In the genomic region with DNA sequence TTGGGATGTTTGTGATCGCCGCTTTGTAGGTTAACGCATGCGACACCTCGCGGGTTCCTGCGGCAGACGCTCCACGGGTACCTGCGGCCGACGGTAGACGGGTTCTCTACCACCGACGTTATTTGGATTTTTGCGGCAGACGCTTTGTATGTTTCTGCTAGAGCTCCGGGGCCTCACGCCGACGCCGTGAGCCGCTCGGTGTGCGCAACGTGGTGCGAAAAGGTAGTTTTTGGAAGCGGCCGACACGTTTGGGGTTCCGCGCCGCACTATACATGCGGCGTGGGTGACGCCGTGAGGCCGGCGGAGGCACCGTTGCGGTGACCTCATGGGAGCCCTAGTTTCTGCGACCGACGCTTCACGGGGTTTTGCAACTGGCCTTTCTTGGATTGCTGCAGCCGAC, we compare ENCODE assay signal across 4 worm cellular contexts.
TF ChIP-seq lines count a peak whose summit lies in the region.

No protein-coding gene starts in this region.

TF ChIP-seq in whole organism, L4 larva, 104 proteins besides CTCF, POLR2A, EP300 and RAD21:
- TF ChIP-seq madf-5 (GFP tag; IDR thresholded peaks at IDR 0.05; lab: Robert Waterston, UW) (0 out of 4 replicates have a peak, but pooled peaks of 1 of the 2 experiments have one; percentile 54), set-16 (GFP tag; IDR thresholded peaks at IDR 0.05; lab: Robert Waterston, UW) (peak; percentile 92), tag-97 (GFP tag; IDR thresholded peaks at IDR 0.05; lab: Robert Waterston, UW) (no peak), nhr-41 (GFP tag; IDR thresholded peaks at IDR 0.05; lab: Robert Waterston, UW) (no peak), D1046.2 (GFP tag; IDR thresholded peaks at IDR 0.05; lab: Robert Waterston, UW) (peak; percentile 58; the same call in 1 of the 2 replicates)
TF ChIP-seq in whole organism, L4 larva: peak in this region for 3.

TF ChIP-seq in whole organism, late embryonic, 69 proteins besides CTCF, POLR2A, EP300 and RAD21:
- TF ChIP-seq hlh-30 (tag; optimal IDR thresholded peaks at IDR 0.05; lab: Kevin White, UChicago; ENCODE audit: insufficient read depth) (no peak), C08G9.2 (tag; optimal IDR thresholded peaks at IDR 0.05; lab: Kevin White, UChicago) (peak; percentile 12)

TF ChIP-seq in whole organism, midembryonic, 9 proteins besides CTCF, POLR2A, EP300 and RAD21:
- peak; percentile 56; the same call in 1 of the 2 replicates for TF ChIP-seq tab-1 (GFP tag; IDR thresholded peaks at IDR 0.05; lab: Robert Waterston, UW)
- no peak for TF ChIP-seq med-1 (GFP tag; optimal IDR thresholded peaks at IDR 0.05; lab: Kevin White, UChicago; ENCODE audit: insufficient read depth)
- 0 out of 2 replicates have a peak, but pooled peaks have one; percentile 28 for TF ChIP-seq klf-2 (GFP tag; conservative IDR thresholded peaks at IDR 0.05; lab: Robert Waterston, UW)

TF ChIP-seq in whole organism, young adult, 124 proteins besides CTCF, POLR2A, EP300 and RAD21:
- TF ChIP-seq lin-54 (GFP tag; optimal IDR thresholded peaks at IDR 0.05; lab: Kevin White, UChicago) (no peak), let-607 (tag; optimal IDR thresholded peaks at IDR 0.05; lab: Kevin White, UChicago) (no peak), snpc-4 (GFP tag; optimal IDR thresholded peaks at IDR 0.05; lab: Kevin White, UChicago) (no peak), snpc-4 (tag; optimal IDR thresholded peaks at IDR 0.05; lab: Kevin White, UChicago) (peak in 1 of 4 experiments; percentile 74), hmg-1.2 (GFP tag; IDR thresholded peaks at IDR 0.05; lab: Robert Waterston, UW) (no peak), egrh-3 (GFP tag; IDR thresholded peaks at IDR 0.05; lab: Robert Waterston, UW) (peak; percentile 76; the same call in 1 of the 2 replicates), madf-3 (GFP tag; IDR thresholded peaks at IDR 0.05; lab: Robert Waterston, UW) (no peak), nfyb-1 (GFP tag; IDR thresholded peaks at IDR 0.05; lab: Robert Waterston, UW) (no peak), F33H1.4 (GFP tag; IDR thresholded peaks at IDR 0.05; lab: Robert Waterston, UW) (0 out of 2 replicates have a peak, but pooled peaks have one; percentile 18), D2030.7 (GFP tag; IDR thresholded peaks at IDR 0.05; lab: Robert Waterston, UW) (no peak), dpl-1 (GFP tag; optimal IDR thresholded peaks at IDR 0.05; lab: Kevin White, UChicago) (no peak), C17E4.6 (GFP tag; IDR thresholded peaks at IDR 0.05; lab: Robert Waterston, UW) (no peak), nhr-90 (tag; optimal IDR thresholded peaks at IDR 0.05; lab: Kevin White, UChicago) (no peak), F22D6.2 (tag; optimal IDR thresholded peaks at IDR 0.05; lab: Kevin White, UChicago) (no peak), repo-1 (tag; optimal IDR thresholded peaks at IDR 0.05; lab: Kevin White, UChicago) (no peak), F23B12.7 (tag; optimal IDR thresholded peaks at IDR 0.05; lab: Kevin White, UChicago; ENCODE audit: insufficient read depth) (no peak), mcd-1 (GFP tag; IDR thresholded peaks at IDR 0.05; lab: Robert Waterston, UW) (peak; percentile 27; the same call in 1 of the 2 replicates), zfh-2 (GFP tag; conservative IDR thresholded peaks at IDR 0.05; lab: Robert Waterston, UW) (peak; percentile 90)
